Worm (Caenorhabditis elegans): Measurements from ENCODE around the gene C56C10.7.

The C56C10.7 gene

ce11 chrII:6554677-6555076 is 32.7 kb downstream of the C56C10.7 start, which contains the start of gene wrn-1:
TSS of gene wrn-1 (plus strand) at chrII:6554977.
- no peak for TF ChIP-seq alr-1 (tag; optimal IDR thresholded peaks at IDR 0.05)
- no peak for TF ChIP-seq elt-1 (tag; optimal IDR thresholded peaks at IDR 0.05)
- no peak for TF ChIP-seq sma-3 (GFP tag; optimal IDR thresholded peaks at IDR 0.05)
- no peak for TF ChIP-seq skn-1 (tag; optimal IDR thresholded peaks at IDR 0.05)
- no peak for TF ChIP-seq crh-2 (tag; optimal IDR thresholded peaks at IDR 0.05)
- TF ChIP-seq nhr-10 (tag; optimal IDR thresholded peaks at IDR 0.05): no peak
- TF ChIP-seq aly-2 (tag; optimal IDR thresholded peaks at IDR 0.05): no peak
- TF ChIP-seq peb-1 (tag; optimal IDR thresholded peaks at IDR 0.05): no peak
- no peak for TF ChIP-seq R02D3.7 (tag; optimal IDR thresholded peaks at IDR 0.05)
- no peak for TF ChIP-seq unc-62 (GFP tag; optimal IDR thresholded peaks at IDR 0.05)
- no peak for TF ChIP-seq mdl-1 (tag; optimal IDR thresholded peaks at IDR 0.05)
- TF ChIP-seq nhr-12 (tag; optimal IDR thresholded peaks at IDR 0.05): no peak

- TF ChIP-seq ZK546.5 (tag; optimal IDR thresholded peaks at IDR 0.05) (no peak), zag-1 (tag; optimal IDR thresholded peaks at IDR 0.05) (no peak), mab-5 (tag; optimal IDR thresholded peaks at IDR 0.05) (no peak), F13H6.1 (tag; optimal IDR thresholded peaks at IDR 0.05) (no peak), elt-3 (tag; optimal IDR thresholded peaks at IDR 0.05) (no peak)
Measured at ce11 chrII:6544842-6545410, 42.4 kb downstream of the C56C10.7 start, which contains the start of gene lron-15. TSS of gene lron-15 (minus strand) at chrII:6544892.

- TF ChIP-seq nhr-237 (tag; optimal IDR thresholded peaks at IDR 0.05) (no peak), lsy-2 (tag; optimal IDR thresholded peaks at IDR 0.05) (peak in 1 of 2 experiments; percentile 81), alr-1 (tag; optimal IDR thresholded peaks at IDR 0.05) (no peak), lin-11 (tag; optimal IDR thresholded peaks at IDR 0.05) (no peak), egl-27 (tag; optimal IDR thresholded peaks at IDR 0.05) (no peak), fos-1 (tag; optimal IDR thresholded peaks at IDR 0.05) (no peak), nhr-25 (tag; optimal IDR thresholded peaks at IDR 0.05) (no peak), sma-3 (GFP tag; optimal IDR thresholded peaks at IDR 0.05) (peak; percentile 55), nhr-129 (tag; optimal IDR thresholded peaks at IDR 0.05) (peak; percentile 61), nhr-12 (tag; optimal IDR thresholded peaks at IDR 0.05) (no peak), F13H6.1 (tag; optimal IDR thresholded peaks at IDR 0.05) (peak; percentile 5), zag-1 (tag; optimal IDR thresholded peaks at IDR 0.05) (no peak), ztf-11 (tag; optimal IDR thresholded peaks at IDR 0.05) (no peak), lin-13 (GFP tag; optimal IDR thresholded peaks at IDR 0.05) (peak; percentile 44), C34F6.9 (tag; optimal IDR thresholded peaks at IDR 0.05) (peak; percentile 64), sma-9 (GFP tag; optimal IDR thresholded peaks at IDR 0.05) (peak; percentile 30), sma-9 (tag; optimal IDR thresholded peaks at IDR 0.05) (no peak), gmeb-1 (tag; optimal IDR thresholded peaks at IDR 0.05) (peak; percentile 90), ceh-16 (tag; optimal IDR thresholded peaks at IDR 0.05) (no peak), snpc-4 (tag; optimal IDR thresholded peaks at IDR 0.05) (no peak), mab-5 (tag; optimal IDR thresholded peaks at IDR 0.05) (peak; percentile 13), unc-62 (GFP tag; optimal IDR thresholded peaks at IDR 0.05) (no peak), blmp-1 (tag; optimal IDR thresholded peaks at IDR 0.05; ENCODE audit: insufficient read depth) (no peak), Y55F3AM.14 (GFP tag; optimal IDR thresholded peaks at IDR 0.05) (no peak), R02D3.7 (tag; optimal IDR thresholded peaks at IDR 0.05) (no peak), elt-1 (tag; optimal IDR thresholded peaks at IDR 0.05) (no peak), nhr-10 (tag; optimal IDR thresholded peaks at IDR 0.05) (no peak), unc-55 (GFP tag; optimal IDR thresholded peaks at IDR 0.05) (peak; percentile 87), crh-2 (tag; optimal IDR thresholded peaks at IDR 0.05) (peak; percentile 44), aly-2 (tag; optimal IDR thresholded peaks at IDR 0.05) (no peak), mbf-1 (tag; optimal IDR thresholded peaks at IDR 0.05) (no peak), ama-1 (optimal IDR thresholded peaks at IDR 0.05) (no peak), dmd-4 (tag; optimal IDR thresholded peaks at IDR 0.05) (no peak)
Measured at ce11 chrII:6535957-6536424, 51.4 kb downstream of the C56C10.7 start, which contains the start of gene utp-20. TSS of gene utp-20 (plus strand) at chrII:6536374.
